Worm (Caenorhabditis elegans): ENCODE results near the gene dlc-1.

DNA sequence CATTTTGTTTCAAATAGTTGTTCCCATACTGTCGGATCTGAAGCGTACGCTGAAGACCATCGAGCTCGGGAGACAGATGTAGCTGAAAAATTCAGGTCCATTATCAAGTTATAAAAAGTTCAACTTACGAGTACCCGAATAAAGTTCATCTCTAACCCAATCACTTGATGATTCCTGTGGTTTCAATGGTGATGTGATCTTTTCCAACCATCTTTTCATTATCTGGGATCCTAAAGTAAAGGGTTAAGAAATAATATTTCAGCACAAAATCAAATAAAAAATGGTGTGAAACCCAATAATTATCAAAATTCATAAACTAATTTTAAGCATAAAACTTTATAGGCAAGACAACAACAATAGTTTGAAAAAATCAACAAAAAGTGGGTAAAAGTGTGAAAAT lies 36.4 kb downstream of the dlc-1 start, which contains the start of gene C05D11.8:
- no peak for TF ChIP-seq skn-1 (tag; optimal IDR thresholded peaks at IDR 0.05)
- TF ChIP-seq unc-62 (GFP tag; optimal IDR thresholded peaks at IDR 0.05), result no peak
- no peak for TF ChIP-seq egl-27 (tag; optimal IDR thresholded peaks at IDR 0.05)
- TF ChIP-seq mdl-1 (tag; optimal IDR thresholded peaks at IDR 0.05), result no peak
- no peak for TF ChIP-seq fkh-10 (GFP tag; optimal IDR thresholded peaks at IDR 0.05)
- no peak for TF ChIP-seq elt-1 (tag; optimal IDR thresholded peaks at IDR 0.05)
- no peak for TF ChIP-seq aly-2 (tag; optimal IDR thresholded peaks at IDR 0.05)
- no peak for TF ChIP-seq ama-1 (optimal IDR thresholded peaks at IDR 0.05)

All from whole organism, L3 larva.